Fruit fly (Drosophila melanogaster): ENCODE measurements around the gene eRF3.

eRF3 gene

dm6 chr2L:12460767-12461739 is 26.8 kb downstream of the eRF3 start (continued):
- TF ChIP-seq gem (tag; optimal IDR thresholded peaks at IDR 0.05) (peak; percentile 46), CG1024 (GFP tag; IDR thresholded peaks at IDR 0.05) (peak; percentile 38; the same call in 1 of the 2 replicates), sima (GFP tag; optimal IDR thresholded peaks at IDR 0.05) (no peak), run (tag; optimal IDR thresholded peaks at IDR 0.05) (peak; percentile 42), Max (GFP tag; optimal IDR thresholded peaks at IDR 0.05) (peak; percentile 75), CG10431 (GFP tag; optimal IDR thresholded peaks at IDR 0.05) (peak; percentile 61), phol (tag; optimal IDR thresholded peaks at IDR 0.05) (no peak), CG8924 (tag; optimal IDR thresholded peaks at IDR 0.05) (peak; percentile 81), CG4730 (GFP tag; IDR thresholded peaks at IDR 0.05) (no peak), Sox100B (GFP tag; optimal IDR thresholded peaks at IDR 0.05) (peak; percentile 57), Neu2 (GFP tag; optimal IDR thresholded peaks at IDR 0.05; ENCODE audit: borderline replicate concordance) (no peak), pnt (GFP tag; optimal IDR thresholded peaks at IDR 0.05) (peak; percentile 1), CG9609 (GFP tag; optimal IDR thresholded peaks at IDR 0.05) (no peak), en (GFP tag; optimal IDR thresholded peaks at IDR 0.05) (no peak), Ada2b (GFP tag; IDR thresholded peaks at IDR 0.05) (0 out of 2 replicates have a peak, but pooled peaks have one; percentile 7), caup (GFP tag; optimal IDR thresholded peaks at IDR 0.05; ENCODE audit: severe bottlenecking) (peak; percentile 85), Meics (GFP tag; optimal IDR thresholded peaks at IDR 0.05) (peak; percentile 83), CG12236 (GFP tag; optimal IDR thresholded peaks at IDR 0.05) (no peak), pb (GFP tag; optimal IDR thresholded peaks at IDR 0.05) (no peak), Adf1 (GFP tag; IDR thresholded peaks at IDR 0.05) (peak; percentile 35; the same call in 1 of the 2 replicates), wek (GFP tag; optimal IDR thresholded peaks at IDR 0.05) (peak; percentile 86), CG4854 (GFP tag; optimal IDR thresholded peaks at IDR 0.05) (no peak), Ssrp (tag; optimal IDR thresholded peaks at IDR 0.05) (no peak), CG8478 (optimal IDR thresholded peaks at IDR 0.05) (no peak), otp (GFP tag; IDR thresholded peaks at IDR 0.05) (peak; percentile 69; the same call in 1 of the 3 replicates), CG6272 (GFP tag; IDR thresholded peaks at IDR 0.05) (no peak), dysf (GFP tag; IDR thresholded peaks at IDR 0.05) (peak; percentile 29; the same call in 1 of the 3 replicates), pum (GFP tag; optimal IDR thresholded peaks at IDR 0.05) (no peak), chinmo (GFP tag; IDR thresholded peaks at IDR 0.05; ENCODE audit: partially characterized antibody) (peak; percentile 93; the same call in 2 of the 4 replicates), CG15479 (GFP tag; optimal IDR thresholded peaks at IDR 0.05) (peak; percentile 85), CG10543 (GFP tag; optimal IDR thresholded peaks at IDR 0.05) (peak; percentile 97), BEAF-32 (GFP tag; optimal IDR thresholded peaks at IDR 0.05) (no peak), Sry-β (GFP tag; optimal IDR thresholded peaks at IDR 0.05) (no peak), CG17359 (tag; optimal IDR thresholded peaks at IDR 0.05) (peak; percentile 57), CG3163 (GFP tag; optimal IDR thresholded peaks at IDR 0.05) (peak; percentile 75), Drgx (GFP tag; IDR thresholded peaks at IDR 0.05) (0 out of 2 replicates have a peak, but pooled peaks have one; percentile 47), Fer2 (tag; optimal IDR thresholded peaks at IDR 0.05) (peak; percentile 51), CG15011 (GFP tag; optimal IDR thresholded peaks at IDR 0.05) (peak; percentile 77), tin (GFP tag; optimal IDR thresholded peaks at IDR 0.05) (no peak), CG9797 (GFP tag; optimal IDR thresholded peaks at IDR 0.05) (no peak), ara (GFP tag; IDR thresholded peaks at IDR 0.05) (peak; percentile 48; the same call in 1 of the 2 replicates), lov (optimal IDR thresholded peaks at IDR 0.05) (no peak), lov (GFP tag; IDR thresholded peaks at IDR 0.05) (no peak), CG17802 (tag; optimal IDR thresholded peaks at IDR 0.05) (no peak), chn (GFP tag; optimal IDR thresholded peaks at IDR 0.05) (peak; percentile 7), mirr (GFP tag; optimal IDR thresholded peaks at IDR 0.05) (peak; percentile 96), MBD-R2 (GFP tag; IDR thresholded peaks at IDR 0.05) (no peak), CG5180 (GFP tag; optimal IDR thresholded peaks at IDR 0.05) (peak; percentile 76)

All from whole organism, embryonic.